Fruit fly (Drosophila melanogaster): Measurements from ENCODE around the gene CG16820.

Gene CG16820

DNA sequence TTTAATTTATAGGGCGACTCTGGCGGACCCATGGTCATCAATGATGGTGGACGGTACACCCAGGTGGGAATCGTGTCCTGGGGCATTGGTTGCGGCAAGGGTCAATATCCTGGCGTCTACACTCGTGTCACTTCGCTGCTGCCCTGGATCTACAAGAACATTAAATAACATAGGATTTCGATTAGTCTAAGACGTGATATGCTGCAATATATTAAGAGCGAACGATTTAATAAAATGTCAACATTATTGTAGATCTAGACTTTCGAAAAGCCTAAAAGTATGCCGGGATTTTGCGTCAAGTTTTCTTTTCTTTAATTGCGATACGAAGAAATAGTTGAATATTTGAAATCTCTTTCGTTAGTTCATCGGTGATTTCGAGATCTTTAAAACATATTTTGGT lies 11.1 kb downstream of the CG16820 start, which contains the start of gene Naa20B:
TSS of gene Naa20B (plus strand) at position 301 of the 400 bp plus-strand sequence.
- TF ChIP-seq salm (tag; optimal IDR thresholded peaks at IDR 0.05), result no peak
- TF ChIP-seq ATbp (GFP tag; optimal IDR thresholded peaks at IDR 0.05), result no peak
- no peak for TF ChIP-seq CG10366 (GFP tag; IDR thresholded peaks at IDR 0.05)

DNA sequence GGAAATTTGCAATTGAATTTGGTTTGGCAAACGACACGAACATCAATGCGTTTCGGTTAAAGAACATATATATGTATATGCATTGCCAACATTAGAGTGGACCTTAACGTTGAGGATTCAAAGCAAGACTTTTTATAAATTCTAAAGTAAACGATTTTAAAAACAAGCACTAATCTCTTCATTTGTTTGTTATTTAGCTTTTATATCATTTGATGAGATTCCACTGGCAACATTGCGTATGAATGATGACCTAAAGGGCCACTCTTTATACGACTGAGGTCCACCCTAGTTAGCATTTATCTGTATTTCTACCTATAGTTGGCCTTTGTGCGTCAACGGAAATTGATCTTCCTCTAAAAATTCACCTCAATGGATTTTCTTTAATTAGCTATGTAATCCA lies 12.7 kb downstream of the CG16820 start:
- TF ChIP-seq Hmr (GFP tag; optimal IDR thresholded peaks at IDR 0.05) (peak; percentile 8), z (GFP tag; IDR thresholded peaks at IDR 0.05) (no peak), Eip74EF (GFP tag; optimal IDR thresholded peaks at IDR 0.05) (no peak), ewg (GFP tag; optimal IDR thresholded peaks at IDR 0.05) (no peak), CG10321 (GFP tag; IDR thresholded peaks at IDR 0.05) (no peak), tin (GFP tag; optimal IDR thresholded peaks at IDR 0.05) (no peak), CG32767 (GFP tag; IDR thresholded peaks at IDR 0.05) (no peak), ab (GFP tag; optimal IDR thresholded peaks at IDR 0.05) (no peak), sima (GFP tag; optimal IDR thresholded peaks at IDR 0.05) (no peak), CG11696 (GFP tag; IDR thresholded peaks at IDR 0.05) (no peak), CG12155 (GFP tag; optimal IDR thresholded peaks at IDR 0.05) (no peak), CG11247 (GFP tag; IDR thresholded peaks at IDR 0.05) (no peak), GATAe (GFP tag; conservative IDR thresholded peaks at IDR 0.05) (no peak), CG2199 (GFP tag; IDR thresholded peaks at IDR 0.05) (no peak), CG9609 (GFP tag; optimal IDR thresholded peaks at IDR 0.05) (no peak), Asciz (GFP tag; optimal IDR thresholded peaks at IDR 0.05) (peak; percentile 7), hth (optimal IDR thresholded peaks at IDR 0.05) (no peak), Atf6 (GFP tag; IDR thresholded peaks at IDR 0.05) (no peak), CG18599 (GFP tag; optimal IDR thresholded peaks at IDR 0.05) (peak; percentile 20), dpn (GFP tag; optimal IDR thresholded peaks at IDR 0.05) (peak in 1 of 2 experiments; percentile 12), gt (GFP tag; IDR thresholded peaks at IDR 0.05) (no peak), Ada2b (GFP tag; IDR thresholded peaks at IDR 0.05) (peak; percentile 23; the same call in 1 of the 2 replicates), fd102C (GFP tag; optimal IDR thresholded peaks at IDR 0.05) (no peak), CG7271 (tag; optimal IDR thresholded peaks at IDR 0.05) (no peak), CG3407 (GFP tag; optimal IDR thresholded peaks at IDR 0.05) (no peak), CG1647 (GFP tag; optimal IDR thresholded peaks at IDR 0.05) (no peak), CG16863 (GFP tag; optimal IDR thresholded peaks at IDR 0.05) (no peak), CG7839 (tag; optimal IDR thresholded peaks at IDR 0.05) (peak; percentile 48), CG7357 (GFP tag; IDR thresholded peaks at IDR 0.05) (no peak), CG8478 (optimal IDR thresholded peaks at IDR 0.05) (no peak), CG16815 (GFP tag; optimal IDR thresholded peaks at IDR 0.05) (no peak), dimm (GFP tag; IDR thresholded peaks at IDR 0.05) (no peak), CG7987 (GFP tag; optimal IDR thresholded peaks at IDR 0.05) (no peak), Med (GFP tag) (peak; percentile 59), CG32532 (GFP tag; IDR thresholded peaks at IDR 0.05) (peak; percentile 40; the same call in 1 of the 2 replicates), CG12104 (GFP tag; optimal IDR thresholded peaks at IDR 0.05) (no peak), CG8924 (tag; optimal IDR thresholded peaks at IDR 0.05) (no peak), CG30431 (GFP tag; optimal IDR thresholded peaks at IDR 0.05) (no peak), lmd (GFP tag; IDR thresholded peaks at IDR 0.05) (no peak), CG14014 (GFP tag; IDR thresholded peaks at IDR 0.05) (0 out of 2 replicates have a peak, but pooled peaks have one; percentile 23), sd (tag; optimal IDR thresholded peaks at IDR 0.05) (no peak), CG17359 (tag; optimal IDR thresholded peaks at IDR 0.05) (no peak), Optix (GFP tag; IDR thresholded peaks at IDR 0.05) (no peak), bbx (GFP tag; IDR thresholded peaks at IDR 0.05; ENCODE audit: partially characterized antibody) (no peak), CG6765 (GFP tag; optimal IDR thresholded peaks at IDR 0.05) (no peak), Dp (GFP tag; optimal IDR thresholded peaks at IDR 0.05) (no peak), pzg (GFP tag; optimal IDR thresholded peaks at IDR 0.05) (no peak), grau (tag; optimal IDR thresholded peaks at IDR 0.05) (no peak)

Data from whole organism, embryonic.